Worm (Caenorhabditis elegans): ENCODE data around the gene C10B5.3.

- no peak for TF ChIP-seq dao-5 (tag; optimal IDR thresholded peaks at IDR 0.05)
- no peak for TF ChIP-seq W03F9.2 (tag; optimal IDR thresholded peaks at IDR 0.05)
These were observed 50.9 kb downstream of the C10B5.3 start, which contains the start of gene otpl-4 for ce11 chrV:8537031-8537430.

Measured in whole organism, L4/young adult.